Fruit fly (Drosophila melanogaster) whole organism, embryonic: Measurements from ENCODE around the gene Adgf-D.
A peak's percentile ranks its signal among the peaks of the same experiment; 100 is the strongest.

Experiments used
- Atf-2 ChIP-seq: fragments of 200-800 bp; sonication (Bioruptor generic); optimal IDR thresholded peaks from 2 replicates; lab custom pipeline; 2016; ENCODE audit warnings: missing biosample characterization, missing genetic modification characterization
- Bgb ChIP-seq: fragments of 200-800 bp; sonication (Bioruptor generic); IDR thresholded peaks from 2 replicates; pipeline ENCODE4 v1.3.6; 2022; ENCODE audit warnings: missing biosample characterization, missing genetic modification characterization; ENCODE audit not compliant: partially characterized antibody
- CG10147 ChIP-seq: fragments of 200-800 bp; sonication (Bioruptor generic); optimal IDR thresholded peaks from 2 replicates; lab custom pipeline; 2019; ENCODE audit warnings: missing biosample characterization, mild to moderate bottlenecking, missing genetic modification characterization, moderate library complexity
- CG11504 ChIP-seq: fragments of 200-800 bp; sonication (Bioruptor generic); optimal IDR thresholded peaks from 3 replicates; lab custom pipeline; 2019; ENCODE audit warnings: missing biosample characterization, mild to moderate bottlenecking, missing genetic modification characterization, moderate library complexity
- CG12236 ChIP-seq: fragments of 200-800 bp; sonication (Bioruptor generic); optimal IDR thresholded peaks from 2 replicates; lab custom pipeline; 2016; ENCODE audit warnings: missing biosample characterization, missing genetic modification characterization
- CG12391 ChIP-seq: fragments of 200-800 bp; sonication (Bioruptor generic); optimal IDR thresholded peaks from 3 replicates; lab custom pipeline; 2018; ENCODE audit warnings: missing biosample characterization, mild to moderate bottlenecking, missing genetic modification characterization, moderate library complexity
- CG12659 ChIP-seq: fragments of 200-800 bp; sonication (Bioruptor generic); optimal IDR thresholded peaks from 3 replicates; lab custom pipeline; 2017; ENCODE audit warnings: mild to moderate bottlenecking, missing biosample characterization, missing genetic modification reagents, missing genetic modification characterization
- CG12769 ChIP-seq: fragments of 200-800 bp; sonication (Bioruptor generic); optimal IDR thresholded peaks from 2 replicates; lab custom pipeline; 2019; ENCODE audit warnings: missing biosample characterization, mild to moderate bottlenecking, missing genetic modification characterization, moderate library complexity
- CG1529 ChIP-seq: fragments of 200-800 bp; sonication (Bioruptor generic); optimal IDR thresholded peaks from 3 replicates; lab custom pipeline; 2018; ENCODE audit warnings: missing biosample characterization, missing genetic modification characterization
- CG15514 ChIP-seq: fragments of 200-800 bp; sonication (Bioruptor generic); optimal IDR thresholded peaks from 3 replicates; lab custom pipeline; 2017; ENCODE audit warnings: missing biosample characterization, missing genetic modification characterization, mild to moderate bottlenecking, moderate library complexity, missing genetic modification reagents
- CG2116 ChIP-seq: fragments of 200-800 bp; sonication (Bioruptor generic); optimal IDR thresholded peaks from 3 replicates; lab custom pipeline; 2018; ENCODE audit warnings: missing biosample characterization, mild to moderate bottlenecking, missing genetic modification characterization
- CG2120 ChIP-seq: fragments of 200-800 bp; sonication (Bioruptor generic); optimal IDR thresholded peaks from 3 replicates; lab custom pipeline; 2016; ENCODE audit warnings: missing biosample characterization, missing genetic modification characterization
- CG31388 ChIP-seq: fragments of 200-800 bp; sonication (Bioruptor generic); optimal IDR thresholded peaks from 2 replicates; lab custom pipeline; 2016; ENCODE audit warnings: missing biosample characterization, missing genetic modification characterization
- CG32532 ChIP-seq: fragments of 200-800 bp; sonication (Bioruptor generic); IDR thresholded peaks from 2 replicates; pipeline ENCODE4 v1.3.6; 2022; ENCODE audit warnings: missing biosample characterization, missing genetic modification characterization
- CG34422 ChIP-seq: fragments of 200-800 bp; sonication (Bioruptor generic); IDR thresholded peaks from 3 replicates; pipeline ENCODE4 v1.3.6; 2022; ENCODE audit warnings: missing biosample characterization, missing genetic modification characterization
- CG3995 ChIP-seq: fragments of 200-800 bp; sonication (Bioruptor generic); optimal IDR thresholded peaks from 3 replicates; lab custom pipeline; 2016; ENCODE audit warnings: missing biosample characterization, missing genetic modification characterization
- CG4854 ChIP-seq: fragments of 200-800 bp; sonication (Bioruptor generic); optimal IDR thresholded peaks from 2 replicates; lab custom pipeline; 2016; ENCODE audit warnings: missing biosample characterization, missing genetic modification characterization, inconsistent platforms
- CG7357 ChIP-seq: fragments of 200-800 bp; sonication (Bioruptor generic); IDR thresholded peaks from 3 replicates; pipeline ENCODE4 v1.3.6; 2022; ENCODE audit warnings: missing biosample characterization, missing genetic modification characterization
- CTCF ChIP-seq: fragments of 200-800 bp; sonication (Bioruptor generic); optimal IDR thresholded peaks from 2 replicates; lab custom pipeline; 2017; ENCODE audit warnings: missing biosample characterization, mild to moderate bottlenecking, missing genetic modification characterization, moderate library complexity
- GATAe ChIP-seq: fragments of 200-800 bp; sonication (Bioruptor generic); conservative IDR thresholded peaks from 2 replicates; pipeline ENCODE4 v1.3.6; 2022; ENCODE audit warnings: missing biosample characterization, missing genetic modification characterization
- Hey ChIP-seq: fragments of 200-800 bp; sonication (Bioruptor generic); optimal IDR thresholded peaks from 3 replicates; lab custom pipeline; 2018; ENCODE audit warnings: missing biosample characterization, mild to moderate bottlenecking, missing genetic modification characterization
- Hmr ChIP-seq: fragments of 200-800 bp; sonication (Bioruptor generic); optimal IDR thresholded peaks from 3 replicates; lab custom pipeline; 2017; ENCODE audit warnings: mild to moderate bottlenecking, missing biosample characterization, missing genetic modification reagents, missing genetic modification characterization
- Hr3 ChIP-seq: fragments of 200-800 bp; sonication (Bioruptor generic); optimal IDR thresholded peaks from 3 replicates; lab custom pipeline; 2016; ENCODE audit warnings: missing biosample characterization, missing genetic modification characterization
- Hr39 ChIP-seq: fragments of >200 bp; optimal IDR thresholded peaks from 2 replicates; lab custom pipeline; 2017
- Nf-YB ChIP-seq: fragments of 200-800 bp; sonication (Bioruptor generic); optimal IDR thresholded peaks from 3 replicates; lab custom pipeline; 2019; ENCODE audit warnings: missing biosample characterization, mild to moderate bottlenecking, missing genetic modification characterization, moderate library complexity
- Oli ChIP-seq: fragments of 200-800 bp; sonication (Bioruptor generic); optimal IDR thresholded peaks from 2 replicates; lab custom pipeline; 2018; ENCODE audit warnings: missing biosample characterization, mild to moderate bottlenecking, missing genetic modification characterization, moderate library complexity
- Poxn ChIP-seq: fragments of 200-800 bp; sonication (Bioruptor generic); IDR thresholded peaks from 2 replicates; pipeline ENCODE4 v1.3.6; 2022; ENCODE audit warnings: missing biosample characterization, missing genetic modification characterization
- Ptx1 ChIP-seq: fragments of 200-800 bp; sonication (Bioruptor generic); IDR thresholded peaks from 2 replicates; pipeline ENCODE4 v1.3.6; 2022; ENCODE audit warnings: missing biosample characterization, missing genetic modification characterization
- Sin3A ChIP-seq: fragments of >200 bp; optimal IDR thresholded peaks from 2 replicates; lab custom pipeline; 2018
- Sry-β ChIP-seq: fragments of 200-800 bp; sonication (Bioruptor generic); optimal IDR thresholded peaks from 2 replicates; lab custom pipeline; 2018; ENCODE audit warnings: missing biosample characterization, mild to moderate bottlenecking, missing genetic modification characterization, moderate library complexity
- Xrp1 ChIP-seq: fragments of 200-800 bp; sonication (Bioruptor generic); IDR thresholded peaks from 2 replicates; pipeline ENCODE4 v1.3.6; 2022; ENCODE audit warnings: missing biosample characterization, missing genetic modification characterization
- ab ChIP-seq: fragments of 200-800 bp; sonication (Bioruptor generic); optimal IDR thresholded peaks from 2 replicates; lab custom pipeline; 2016; ENCODE audit warnings: missing biosample characterization, missing genetic modification characterization
- bbx ChIP-seq: fragments of 200-800 bp; sonication (Bioruptor generic); IDR thresholded peaks from 2 replicates; pipeline ENCODE4 v1.3.6; 2022; ENCODE audit warnings: missing biosample characterization, missing genetic modification characterization; ENCODE audit not compliant: partially characterized antibody
- esg ChIP-seq: fragments of 200-800 bp; sonication (Bioruptor generic); conservative IDR thresholded peaks from 2 replicates; pipeline ENCODE4 v1.3.6; 2022; ENCODE audit warnings: missing biosample characterization, missing genetic modification characterization
- eve ChIP-seq, 2 experiments: fragments of >200 bp; optimal IDR thresholded peaks; 2 replicates each; lab custom pipeline; 2017; ENCODE audit warnings: missing biosample characterization in 2 of 2, missing genetic modification characterization in 2 of 2
- eyg ChIP-seq: fragments of 200-800 bp; sonication (Bioruptor generic); optimal IDR thresholded peaks from 3 replicates; lab custom pipeline; 2016; ENCODE audit warnings: missing biosample characterization, missing genetic modification characterization
- fd3F ChIP-seq: fragments of 200-800 bp; sonication (Bioruptor generic); optimal IDR thresholded peaks from 2 replicates; lab custom pipeline; 2018; ENCODE audit warnings: missing biosample characterization, mild to moderate bottlenecking, missing genetic modification characterization, moderate library complexity
- gcm2 ChIP-seq: fragments of 200-800 bp; sonication (Bioruptor generic); optimal IDR thresholded peaks from 2 replicates; lab custom pipeline; 2016; ENCODE audit warnings: missing biosample characterization, missing genetic modification characterization
- her ChIP-seq: fragments of 200-800 bp; sonication (Bioruptor generic); optimal IDR thresholded peaks from 2 replicates; lab custom pipeline; 2016; ENCODE audit warnings: missing biosample characterization, missing genetic modification characterization
- hkb ChIP-seq, 2 experiments: fragments of 200-800 bp in 1 of 2; fragments of >200 bp in 1 of 2; sonication (Bioruptor generic) in 1 of 2; IDR thresholded peaks in 1 of 2; optimal IDR thresholded peaks in 1 of 2; 2 replicates each; pipeline versions ENCODE4 v1.3.6 to Lab custom; 2017 to 2022; ENCODE audit warnings: missing biosample characterization in 1 of 2, missing genetic modification characterization in 1 of 2
- hth ChIP-seq: fragments of >200 bp; optimal IDR thresholded peaks from 2 replicates; lab custom pipeline; 2017; ENCODE audit warnings: inconsistent platforms
- lab ChIP-seq: fragments of 200-800 bp; sonication (Bioruptor generic); optimal IDR thresholded peaks from 3 replicates; lab custom pipeline; 2017; ENCODE audit warnings: missing biosample characterization, missing genetic modification characterization, mild to moderate bottlenecking, moderate library complexity, missing genetic modification reagents
- lilli ChIP-seq: fragments of 200-800 bp; sonication (Bioruptor generic); optimal IDR thresholded peaks from 3 replicates; lab custom pipeline; 2016; ENCODE audit warnings: missing biosample characterization, missing genetic modification characterization
- nerfin-1 ChIP-seq: fragments of 200-800 bp; sonication (Bioruptor generic); optimal IDR thresholded peaks from 3 replicates; lab custom pipeline; 2019; ENCODE audit warnings: missing biosample characterization, mild to moderate bottlenecking, missing genetic modification characterization, moderate library complexity
- odd ChIP-seq: fragments of 200-800 bp; sonication (Bioruptor generic); optimal IDR thresholded peaks from 2 replicates; lab custom pipeline; 2017; ENCODE audit warnings: missing biosample characterization, mild to moderate bottlenecking, missing genetic modification characterization
- pfk ChIP-seq: fragments of 200-800 bp; sonication (Bioruptor generic); optimal IDR thresholded peaks from 2 replicates; lab custom pipeline; 2018; ENCODE audit warnings: missing biosample characterization, mild to moderate bottlenecking, missing genetic modification characterization, moderate library complexity
- rib ChIP-seq: fragments of 200-800 bp; sonication (Bioruptor generic); IDR thresholded peaks from 2 replicates; pipeline ENCODE4 v1.3.6; 2022; ENCODE audit warnings: missing biosample characterization, missing genetic modification characterization
- row ChIP-seq: fragments of 200-800 bp; sonication (Bioruptor generic); IDR thresholded peaks from 3 replicates; pipeline ENCODE4 v1.3.6; 2022; ENCODE audit warnings: missing biosample characterization, missing genetic modification characterization
- sisA ChIP-seq: fragments of 200-800 bp; sonication (Bioruptor generic); IDR thresholded peaks from 2 replicates; pipeline ENCODE4 v1.3.6; 2022; ENCODE audit warnings: missing biosample characterization, missing genetic modification characterization
- slp2 ChIP-seq: fragments of 200-800 bp; sonication (Bioruptor generic); optimal IDR thresholded peaks from 2 replicates; lab custom pipeline; 2016; ENCODE audit warnings: missing biosample characterization, missing genetic modification characterization
- stwl ChIP-seq: fragments of 200-800 bp; sonication (Bioruptor generic); optimal IDR thresholded peaks from 3 replicates; lab custom pipeline; 2018; ENCODE audit warnings: missing biosample characterization, mild to moderate bottlenecking, missing genetic modification characterization, moderate library complexity
- tup ChIP-seq: fragments of 200-800 bp; sonication (Bioruptor generic); optimal IDR thresholded peaks from 2 replicates; lab custom pipeline; 2016; ENCODE audit warnings: missing biosample characterization, mild to moderate bottlenecking, missing genetic modification characterization, moderate library complexity

Gene Adgf-D

dm6 chr3R:13710645-13711044 is 5.4 kb upstream of the Adgf-D start (continued):
- TF ChIP-seq CG7357 (GFP tag; lab: Robert Waterston, UW) (no peak), bbx (GFP tag; lab: Robert Waterston, UW) (peak; percentile 56), CG2116 (GFP tag; lab: Kevin White, UChicago) (peak; percentile 26), Hey (tag; lab: Kevin White, UChicago) (no peak), CG12391 (tag; lab: Kevin White, UChicago) (peak; percentile 19), lilli (GFP tag; lab: Kevin White, UChicago) (peak; percentile 27), CTCF (peak; percentile 40), sisA (GFP tag; lab: Robert Waterston, UW) (no peak), CG11504 (peak; percentile 60), stwl (tag; lab: Kevin White, UChicago) (peak; percentile 53), Hr39 (lab: Kevin White, UChicago) (no peak), tup (GFP tag; lab: Kevin White, UChicago) (no peak), her (no peak), Hmr (GFP tag; lab: Kevin White, UChicago) (peak; percentile 24), Ptx1 (GFP tag; lab: Robert Waterston, UW) (no peak), Poxn (GFP tag; lab: Robert Waterston, UW) (no peak), CG34422 (GFP tag; lab: Robert Waterston, UW) (peak; percentile 81; the same call in 1 of the 3 replicates), CG1529 (GFP tag; lab: Kevin White, UChicago) (no peak), Nf-YB (no peak), Sry-β (GFP tag; lab: Kevin White, UChicago) (no peak), Xrp1 (peak; percentile 23; the same call in 1 of the 2 replicates), gcm2 (GFP tag; lab: Kevin White, UChicago) (no peak), CG12236 (no peak), Atf-2 (GFP tag; lab: Kevin White, UChicago) (no peak), row (GFP tag; lab: Robert Waterston, UW) (peak; percentile 89), esg (GFP tag; lab: Robert Waterston, UW) (no peak), CG12769 (tag; lab: Kevin White, UChicago) (no peak), Hr3 (GFP tag; lab: Kevin White, UChicago) (no peak), CG15514 (peak; percentile 97), lab (peak; percentile 26), CG3995 (no peak), Oli (tag; lab: Kevin White, UChicago) (no peak), nerfin-1 (tag; lab: Kevin White, UChicago) (peak; percentile 19), Bgb (GFP tag; lab: Robert Waterston, UW) (peak; percentile 60), eyg (no peak), hth (no peak), CG10147 (GFP tag; lab: Kevin White, UChicago) (no peak), Sin3A (peak; percentile 41), CG12659 (GFP tag; lab: Kevin White, UChicago) (peak; percentile 28), CG32532 (0 out of 2 replicates have a peak, but pooled peaks have one; percentile 15), pfk (GFP tag; lab: Kevin White, UChicago) (no peak), odd (no peak), CG31388 (GFP tag; lab: Kevin White, UChicago) (no peak), CG2120 (GFP tag; lab: Kevin White, UChicago) (peak; percentile 5), eve (GFP tag; optimal IDR thresholded peaks at IDR 0.05; lab: Kevin White, UChicago) (no peak), slp2 (GFP tag; lab: Kevin White, UChicago) (no peak), fd3F (GFP tag; lab: Kevin White, UChicago) (no peak), rib (GFP tag; lab: Robert Waterston, UW) (no peak), hkb (optimal IDR thresholded peaks at IDR 0.05; lab: Kevin White, UChicago) (no peak), hkb (GFP tag; IDR thresholded peaks at IDR 0.05; lab: Robert Waterston, UW) (0 out of 2 replicates have a peak, but pooled peaks have one; percentile 15), ab (GFP tag; lab: Kevin White, UChicago) (no peak), GATAe (GFP tag; lab: Robert Waterston, UW) (no peak), CG4854 (GFP tag; lab: Kevin White, UChicago) (peak; percentile 93)
